Worm (Caenorhabditis elegans) whole organism, L1 larva: Measurements from ENCODE around the gene dhps-1.

Experiments used
- C04F5.9 ChIP-seq: sonication (generic microtip); optimal IDR thresholded peaks from 2 replicates; lab custom pipeline; 2016; ENCODE audit warnings: missing genetic modification characterization, missing compliant biosample characterization
- C34B4.2 ChIP-seq: sonication (generic microtip); optimal IDR thresholded peaks from 2 replicates; lab custom pipeline; 2017; ENCODE audit warnings: mild to moderate bottlenecking, missing genetic modification characterization, missing compliant biosample characterization
- F16B12.6 ChIP-seq: fragments of 150-350 bp; optimal IDR thresholded peaks from 2 replicates; lab custom pipeline; 2014; ENCODE audit warnings: missing biosample characterization, missing genetic modification characterization
- Y116A8C.19 ChIP-seq: sonication (generic microtip); optimal IDR thresholded peaks from 2 replicates; lab custom pipeline; 2016; ENCODE audit warnings: missing compliant biosample characterization, missing genetic modification characterization, borderline replicate concordance
- aha-1 ChIP-seq: fragments of 150-350 bp; optimal IDR thresholded peaks from 2 replicates; lab custom pipeline; 2014; ENCODE audit warnings: missing biosample characterization, missing genetic modification characterization
- alr-1 ChIP-seq: fragments of 200-800 bp; sonication (Bioruptor generic); optimal IDR thresholded peaks from 2 replicates; lab custom pipeline; 2018; ENCODE audit warnings: borderline replicate concordance, mild to moderate bottlenecking, missing genetic modification characterization, missing compliant biosample characterization
- ama-1 ChIP-seq: fragments of 150-350 bp; optimal IDR thresholded peaks from 2 replicates; lab custom pipeline; 2014
- ceh-63 ChIP-seq: fragments of 200-800 bp; sonication (Bioruptor generic); optimal IDR thresholded peaks from 2 replicates; lab custom pipeline; 2018; ENCODE audit warnings: mild to moderate bottlenecking, missing genetic modification characterization, missing compliant biosample characterization
- ceh-8 ChIP-seq: fragments of 200-800 bp; sonication (Bioruptor generic); optimal IDR thresholded peaks from 2 replicates; lab custom pipeline; 2018; ENCODE audit warnings: mild to moderate bottlenecking, missing genetic modification characterization, moderate library complexity, missing compliant biosample characterization
- ceh-88 ChIP-seq: fragments of 200-800 bp; sonication (Bioruptor generic); IDR thresholded peaks from 2 replicates; pipeline ENCODE4 v1.3.6; 2022; ENCODE audit warnings: missing genetic modification characterization, missing compliant biosample characterization
- ceh-90 ChIP-seq: sonication (generic microtip); optimal IDR thresholded peaks from 2 replicates; lab custom pipeline; 2016; ENCODE audit warnings: missing genetic modification characterization, missing compliant biosample characterization
- ces-1 ChIP-seq: fragments of 150-350 bp; optimal IDR thresholded peaks from 2 replicates; lab custom pipeline; 2014; ENCODE audit warnings: missing biosample characterization, missing genetic modification reagents, missing genetic modification characterization
- efl-1 ChIP-seq, 4 experiments: fragments of 150-350 bp; optimal IDR thresholded peaks in 3 of 4; peaks in 1 of 4; 1 replicate in 1 of 4; 2 replicates in 3 of 4; lab custom pipeline; 2014; ENCODE audit warnings: missing biosample characterization in 2 of 4, missing genetic modification characterization in 2 of 4, missing genetic modification reagents in 2 of 4
- efl-3 ChIP-seq: fragments of 200-800 bp; sonication (Bioruptor generic); optimal IDR thresholded peaks from 2 replicates; lab custom pipeline; 2018; ENCODE audit warnings: mild to moderate bottlenecking, missing genetic modification characterization, missing compliant biosample characterization
- egl-13 ChIP-seq: sonication (generic microtip); optimal IDR thresholded peaks from 2 replicates; lab custom pipeline; 2016; ENCODE audit warnings: missing genotype, missing genetic modification reagents, missing genetic modification characterization, missing compliant biosample characterization
- elt-3 ChIP-seq, 6 experiments: fragments of 150-350 bp in 1 of 6; sonication (generic microtip); optimal IDR thresholded peaks; 2 replicates each; lab custom pipeline; 2017 to 2018; ENCODE audit warnings: missing biosample characterization in 6 of 6, missing genetic modification characterization in 6 of 6, inconsistent platforms in 1 of 6
- ets-5 ChIP-seq: fragments of 200-800 bp; sonication (Bioruptor generic); IDR thresholded peaks from 2 replicates; pipeline ENCODE4 v1.3.6; 2022; ENCODE audit warnings: missing genetic modification characterization, missing compliant biosample characterization
- fos-1 ChIP-seq: fragments of 150-350 bp; optimal IDR thresholded peaks from 2 replicates; lab custom pipeline; 2014; ENCODE audit warnings: missing biosample characterization, missing genetic modification characterization
- grh-1 ChIP-seq: fragments of 200-800 bp; sonication (Bioruptor generic); IDR thresholded peaks from 2 replicates; pipeline ENCODE4 v1.3.6; 2022; ENCODE audit warnings: missing genetic modification reagents, missing genetic modification characterization, missing compliant biosample characterization
- hlh-4 ChIP-seq: sonication (generic microtip); optimal IDR thresholded peaks from 2 replicates; lab custom pipeline; 2016; ENCODE audit warnings: mild to moderate bottlenecking, missing genetic modification characterization, missing compliant biosample characterization
- jun-1 ChIP-seq: fragments of 150-350 bp; optimal IDR thresholded peaks from 2 replicates; lab custom pipeline; 2014; ENCODE audit warnings: missing biosample characterization, missing genetic modification reagents, missing genetic modification characterization
- lir-3 ChIP-seq: sonication (generic microtip); optimal IDR thresholded peaks from 2 replicates; lab custom pipeline; 2016; ENCODE audit warnings: mild to moderate bottlenecking, missing genetic modification characterization, moderate library complexity, missing compliant biosample characterization; ENCODE audit not compliant: poor library complexity
- lsy-2 ChIP-seq, 2 experiments: fragments of 150-350 bp; optimal IDR thresholded peaks; 2 replicates each; lab custom pipeline; 2014; ENCODE audit warnings: missing biosample characterization in 2 of 2, missing genetic modification characterization in 2 of 2
- mab-9 ChIP-seq: fragments of 200-800 bp; sonication (Bioruptor generic); IDR thresholded peaks from 2 replicates; pipeline ENCODE4 v1.3.6; 2022; ENCODE audit warnings: missing genetic modification reagents, missing genetic modification characterization, missing compliant biosample characterization
- mep-1 ChIP-seq: fragments of 150-350 bp; optimal IDR thresholded peaks from 2 replicates; lab custom pipeline; 2014; ENCODE audit warnings: missing biosample characterization, missing genetic modification characterization
- nhr-11 ChIP-seq: fragments of 150-350 bp; optimal IDR thresholded peaks from 2 replicates; lab custom pipeline; 2014; ENCODE audit warnings: missing biosample characterization, missing genetic modification characterization
- nhr-12 ChIP-seq: sonication (generic microtip); optimal IDR thresholded peaks from 2 replicates; lab custom pipeline; 2017; ENCODE audit warnings: missing biosample characterization, missing genetic modification characterization
- nhr-19 ChIP-seq: fragments of 200-800 bp; sonication (Bioruptor generic); conservative IDR thresholded peaks from 2 replicates; pipeline ENCODE4 v1.3.6; 2022; ENCODE audit warnings: missing genetic modification characterization, missing compliant biosample characterization
- nhr-20 ChIP-seq: sonication (generic microtip); optimal IDR thresholded peaks from 2 replicates; lab custom pipeline; 2016; ENCODE audit warnings: mild to moderate bottlenecking, missing genetic modification characterization, missing compliant biosample characterization
- nhr-28 ChIP-seq: fragments of 150-350 bp; optimal IDR thresholded peaks from 2 replicates; lab custom pipeline; 2014; ENCODE audit warnings: missing biosample characterization, missing genetic modification characterization
- nhr-47 ChIP-seq: sonication (generic microtip); optimal IDR thresholded peaks from 2 replicates; lab custom pipeline; 2016; ENCODE audit warnings: mild to moderate bottlenecking, missing genetic modification characterization, moderate library complexity, missing compliant biosample characterization
- nhr-77 ChIP-seq: fragments of 150-350 bp; optimal IDR thresholded peaks from 2 replicates; lab custom pipeline; 2014; ENCODE audit warnings: missing biosample characterization, missing genetic modification characterization
- pqm-1 ChIP-seq: sonication (generic microtip); optimal IDR thresholded peaks from 3 replicates; lab custom pipeline; 2017; ENCODE audit warnings: missing biosample characterization, missing genetic modification characterization
- rnt-1 ChIP-seq: sonication (generic microtip); optimal IDR thresholded peaks from 2 replicates; lab custom pipeline; 2016; ENCODE audit warnings: mild to moderate bottlenecking, missing genetic modification characterization, moderate library complexity, missing compliant biosample characterization
- skn-1 ChIP-seq: fragments of 150-350 bp; optimal IDR thresholded peaks from 2 replicates; lab custom pipeline; 2014; ENCODE audit warnings: missing biosample characterization, missing genetic modification characterization
- sox-4 ChIP-seq: sonication (generic microtip); optimal IDR thresholded peaks from 2 replicates; lab custom pipeline; 2016; ENCODE audit warnings: missing genetic modification characterization, missing compliant biosample characterization
- sptf-1 ChIP-seq: fragments of 150-350 bp; optimal IDR thresholded peaks from 2 replicates; lab custom pipeline; 2014; ENCODE audit warnings: missing biosample characterization, missing genetic modification characterization
- tbx-2 ChIP-seq: sonication (generic microtip); optimal IDR thresholded peaks from 2 replicates; lab custom pipeline; 2016; ENCODE audit warnings: missing genetic modification characterization, missing compliant biosample characterization
- tlp-1 ChIP-seq: fragments of 150-350 bp; optimal IDR thresholded peaks from 2 replicates; lab custom pipeline; 2014; ENCODE audit warnings: missing biosample characterization, missing genetic modification characterization
- unc-130 ChIP-seq: fragments of 150-350 bp; optimal IDR thresholded peaks from 2 replicates; lab custom pipeline; 2017; ENCODE audit warnings: missing biosample characterization, missing genetic modification characterization, inconsistent platforms
- unc-98 ChIP-seq: fragments of 200-800 bp; sonication (Bioruptor generic); IDR thresholded peaks from 2 replicates; pipeline ENCODE4 v1.3.6; 2022; ENCODE audit warnings: missing genetic modification characterization, missing compliant biosample characterization
- vab-15 ChIP-seq: sonication (generic microtip); optimal IDR thresholded peaks from 2 replicates; lab custom pipeline; 2017; ENCODE audit warnings: missing genotype, mild to moderate bottlenecking, missing genetic modification characterization, missing compliant biosample characterization
- zag-1 ChIP-seq: fragments of 150-350 bp; optimal IDR thresholded peaks from 2 replicates; lab custom pipeline; 2014; ENCODE audit warnings: missing biosample characterization, missing genetic modification characterization

dhps-1 gene

ce11 chrII:11960596-11961217 is 32.1 kb upstream of the dhps-1 start (continued):
- peak; percentile 59 for TF ChIP-seq lir-3 (tag; lab: Kevin White, UChicago)
- no peak for TF ChIP-seq nhr-11 (tag; lab: Kevin White, UChicago)
- TF ChIP-seq vab-15 (tag; lab: Kevin White, UChicago): peak; percentile 72
- TF ChIP-seq jun-1 (tag; lab: Kevin White, UChicago): peak; percentile 64
- TF ChIP-seq grh-1 (GFP tag; lab: Robert Waterston, UW): peak; percentile 46; the same call in 1 of the 2 replicates
- TF ChIP-seq efl-3 (GFP tag; lab: Kevin White, UChicago): no peak
- no peak for TF ChIP-seq ces-1
- peak; percentile 69 for TF ChIP-seq mep-1
- TF ChIP-seq sox-4 (tag; lab: Kevin White, UChicago): peak; percentile 27
- TF ChIP-seq pqm-1: no peak
- TF ChIP-seq C04F5.9 (tag; lab: Kevin White, UChicago): peak; percentile 20
- peak; percentile 39; the same call in 1 of the 2 replicates for TF ChIP-seq mab-9 (GFP tag; lab: Robert Waterston, UW)
- no peak for TF ChIP-seq alr-1 (tag; lab: Kevin White, UChicago)
- TF ChIP-seq efl-1 (optimal IDR thresholded peaks at IDR 0.05; lab: Kevin White, UChicago): peak; percentile 26 to 49
- peak; percentile 46 to 92 for TF ChIP-seq efl-1 (GFP tag; optimal IDR thresholded peaks at IDR 0.05 in 1 of 2; lab: Kevin White, UChicago)
- TF ChIP-seq sptf-1 (tag; lab: Kevin White, UChicago): no peak
- no peak for TF ChIP-seq ets-5 (GFP tag; lab: Robert Waterston, UW)
- no peak for TF ChIP-seq ama-1 (lab: Kevin White, UChicago)
- TF ChIP-seq unc-98 (GFP tag; lab: Robert Waterston, UW): 0 out of 2 replicates have a peak, but pooled peaks have one; percentile 21
- TF ChIP-seq egl-13 (tag; lab: Kevin White, UChicago): peak; percentile 76
- TF ChIP-seq ceh-63: no peak
- peak; percentile 43 for TF ChIP-seq fos-1
- TF ChIP-seq C34B4.2: no peak
- no peak for TF ChIP-seq hlh-4 (tag; lab: Kevin White, UChicago)
- TF ChIP-seq nhr-12 (tag; lab: Kevin White, UChicago): no peak
- peak; percentile 77 for TF ChIP-seq nhr-19 (GFP tag; lab: Robert Waterston, UW)
- peak; percentile 56 for TF ChIP-seq skn-1 (tag; lab: Kevin White, UChicago)
- no peak for TF ChIP-seq nhr-28
- peak; percentile 45 for TF ChIP-seq F16B12.6 (tag; lab: Kevin White, UChicago)
- peak; percentile 82 for TF ChIP-seq rnt-1 (tag; lab: Kevin White, UChicago)
- TF ChIP-seq nhr-20 (tag; lab: Kevin White, UChicago): peak; percentile 56
- TF ChIP-seq aha-1 (tag; lab: Kevin White, UChicago): no peak
- TF ChIP-seq zag-1 (tag; lab: Kevin White, UChicago): no peak
- no peak for TF ChIP-seq Y116A8C.19 (tag; lab: Kevin White, UChicago)
- peak; percentile 86 for TF ChIP-seq nhr-47 (tag; lab: Kevin White, UChicago)
- TF ChIP-seq elt-3 (tag; optimal IDR thresholded peaks at IDR 0.05; lab: Kevin White, UChicago): peak in 2 of 6 experiments; percentile 5 to 21
- TF ChIP-seq tbx-2: peak; percentile 65
- peak; percentile 85 for TF ChIP-seq ceh-8
- peak; percentile 47 for TF ChIP-seq nhr-77 (tag; lab: Kevin White, UChicago)
- peak; percentile 10 for TF ChIP-seq ceh-90 (tag; lab: Kevin White, UChicago)
- peak; percentile 45; the same call in 1 of the 2 replicates for TF ChIP-seq ceh-88 (GFP tag; lab: Robert Waterston, UW)
- no peak for TF ChIP-seq tlp-1
- peak; percentile 60 for TF ChIP-seq unc-130 (tag; lab: Kevin White, UChicago)
- peak; percentile 53 to 59 for TF ChIP-seq lsy-2 (tag; optimal IDR thresholded peaks at IDR 0.05; lab: Kevin White, UChicago)
